Worm (Caenorhabditis elegans) whole organism, mixed stage, embryonic: ENCODE results near the gene Y50D4B.2.

ENCODE experiments used
- M03D4.4 ChIP-seq: sonication (generic microtip); optimal IDR thresholded peaks from 2 replicates; lab custom pipeline; 2017; ENCODE audit warnings: mild to moderate bottlenecking, missing genetic modification characterization, missing compliant biosample characterization
- blmp-1 ChIP-seq: fragments of 150-350 bp; optimal IDR thresholded peaks from 2 replicates; lab custom pipeline; 2014; ENCODE audit warnings: missing biosample characterization, missing genetic modification characterization
- ceh-83 ChIP-seq: fragments of 200-800 bp; sonication (Bioruptor generic); optimal IDR thresholded peaks from 2 replicates; lab custom pipeline; 2018; ENCODE audit warnings: mild to moderate bottlenecking, missing genetic modification characterization, missing compliant biosample characterization
- elt-3 ChIP-seq: fragments of 150-350 bp; optimal IDR thresholded peaks from 2 replicates; lab custom pipeline; 2014; ENCODE audit warnings: missing biosample characterization, missing genetic modification characterization
- flh-1 ChIP-seq: fragments of 200-800 bp; sonication (Bioruptor generic); optimal IDR thresholded peaks from 2 replicates; lab custom pipeline; 2018; ENCODE audit warnings: mild to moderate bottlenecking, missing genetic modification characterization, moderate library complexity, missing compliant biosample characterization
- lin-32 ChIP-seq: fragments of 200-800 bp; sonication (Bioruptor generic); optimal IDR thresholded peaks from 2 replicates; lab custom pipeline; 2018; ENCODE audit warnings: mild to moderate bottlenecking, missing genetic modification characterization, missing compliant biosample characterization
- mab-5 ChIP-seq: fragments of 150-350 bp; optimal IDR thresholded peaks from 2 replicates; lab custom pipeline; 2014; ENCODE audit warnings: missing biosample characterization, missing genetic modification characterization
- pha-4 ChIP-seq: fragments of 150-350 bp; optimal IDR thresholded peaks from 2 replicates; lab custom pipeline; 2018; ENCODE audit warnings: missing biosample characterization, missing genetic modification reagents, missing genetic modification characterization
- sptf-1 ChIP-seq: sonication (generic microtip); optimal IDR thresholded peaks from 2 replicates; lab custom pipeline; 2017; ENCODE audit warnings: mild to moderate bottlenecking, missing genetic modification characterization, moderate library complexity, missing compliant biosample characterization
- unc-39 ChIP-seq: fragments of 150-350 bp; optimal IDR thresholded peaks from 2 replicates; lab custom pipeline; 2014; ENCODE audit warnings: missing biosample characterization, missing genetic modification characterization
- ztf-11 ChIP-seq: fragments of 150-350 bp; optimal IDR thresholded peaks from 2 replicates; lab custom pipeline; 2014; ENCODE audit warnings: missing biosample characterization, missing genetic modification characterization

The Y50D4B.2 gene

DNA sequence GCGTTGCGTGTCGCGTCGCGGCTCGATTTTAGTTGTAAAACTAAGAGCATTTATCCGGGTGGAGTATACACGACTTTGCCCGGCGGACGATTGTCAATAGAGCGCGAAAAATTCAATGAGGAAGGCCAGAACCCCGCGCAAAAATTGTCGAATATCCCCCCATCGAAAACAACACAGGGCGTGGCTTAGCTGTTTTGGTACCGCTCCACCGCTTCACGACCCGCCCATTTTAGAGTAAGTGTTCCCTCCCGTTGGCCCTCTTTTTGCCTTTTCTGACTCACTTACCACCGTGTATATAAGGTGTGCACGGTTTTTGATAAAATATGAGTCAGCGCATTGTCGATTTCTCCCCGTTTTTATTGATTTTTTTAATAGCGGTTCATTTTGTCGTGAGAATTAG lies 53.0 kb downstream of the Y50D4B.2 start:
- no peak for TF ChIP-seq pha-4
- TF ChIP-seq unc-39 (tag; lab: Kevin White, UChicago) = no peak
- TF ChIP-seq mab-5 = no peak
- TF ChIP-seq flh-1 = no peak
- no peak for TF ChIP-seq blmp-1 (tag; lab: Kevin White, UChicago)
- TF ChIP-seq ceh-83 (GFP tag; lab: Kevin White, UChicago) = no peak
- no peak for TF ChIP-seq M03D4.4 (tag; lab: Kevin White, UChicago)
- no peak for TF ChIP-seq ztf-11
- TF ChIP-seq sptf-1 (tag; lab: Kevin White, UChicago) = no peak
- TF ChIP-seq elt-3 = no peak
- no peak for TF ChIP-seq lin-32
